Worm (Caenorhabditis elegans) whole organism, L4/young adult: ENCODE results near the gene cbs-2.

ENCODE experiments used
- W03F9.2 ChIP-seq: fragments of 150-350 bp; optimal IDR thresholded peaks from 2 replicates; lab custom pipeline; 2014; ENCODE audit warnings: missing biosample characterization, missing genetic modification characterization
- dao-5 ChIP-seq: sonication (generic microtip); optimal IDR thresholded peaks from 2 replicates; lab custom pipeline; 2016; ENCODE audit warnings: missing genotype, missing genetic modification characterization, moderate library complexity, missing compliant biosample characterization
- him-1 ChIP-seq: sonication (generic microtip); optimal IDR thresholded peaks from 2 replicates; lab custom pipeline; 2016; ENCODE audit warnings: missing genotype, missing genetic modification reagents, missing genetic modification characterization, missing compliant biosample characterization

ce11 chrII:2230368-2230767 is 7.0 kb upstream of the cbs-2 start:
- no peak for TF ChIP-seq him-1 (tag; lab: Kevin White, UChicago)
- TF ChIP-seq W03F9.2 (tag; lab: Kevin White, UChicago): no peak
- no peak for TF ChIP-seq dao-5
